Fruit fly (Drosophila melanogaster) whole organism, embryonic: Measurements from ENCODE around the gene CG43064.

Experiments
- Asciz ChIP-seq: fragments of 200-800 bp; sonication (Bioruptor generic); optimal IDR thresholded peaks from 2 replicates; lab custom pipeline; 2017; ENCODE audit warnings: missing biosample characterization, mild to moderate bottlenecking, missing genetic modification characterization, missing genetic modification reagents
- Atf-2 ChIP-seq: fragments of 200-800 bp; sonication (Bioruptor generic); optimal IDR thresholded peaks from 2 replicates; lab custom pipeline; 2016; ENCODE audit warnings: missing biosample characterization, missing genetic modification characterization
- BEAF-32 ChIP-seq: fragments of 200-800 bp; sonication (Bioruptor generic); optimal IDR thresholded peaks from 3 replicates; lab custom pipeline; 2017; ENCODE audit warnings: missing biosample characterization, missing genetic modification characterization, mild to moderate bottlenecking, moderate library complexity, missing genetic modification reagents
- CG10959 ChIP-seq: fragments of 200-800 bp; sonication (Bioruptor generic); IDR thresholded peaks from 2 replicates; pipeline ENCODE4 v1.3.6; 2022; ENCODE audit warnings: missing biosample characterization, missing genetic modification characterization
- CG11456 ChIP-seq: fragments of 200-800 bp; sonication (Bioruptor generic); IDR thresholded peaks from 3 replicates; pipeline ENCODE4 v1.3.6; 2022; ENCODE audit warnings: missing biosample characterization, missing genetic modification characterization
- CG12071 ChIP-seq: fragments of 200-800 bp; sonication (Bioruptor generic); optimal IDR thresholded peaks from 3 replicates; lab custom pipeline; 2018; ENCODE audit warnings: missing biosample characterization, mild to moderate bottlenecking, missing genetic modification characterization
- CG12391 ChIP-seq: fragments of 200-800 bp; sonication (Bioruptor generic); optimal IDR thresholded peaks from 3 replicates; lab custom pipeline; 2018; ENCODE audit warnings: missing biosample characterization, mild to moderate bottlenecking, missing genetic modification characterization, moderate library complexity
- CG12659 ChIP-seq: fragments of 200-800 bp; sonication (Bioruptor generic); optimal IDR thresholded peaks from 3 replicates; lab custom pipeline; 2017; ENCODE audit warnings: mild to moderate bottlenecking, missing biosample characterization, missing genetic modification reagents, missing genetic modification characterization
- CG13894 ChIP-seq: fragments of 200-800 bp; sonication (Bioruptor generic); optimal IDR thresholded peaks from 3 replicates; lab custom pipeline; 2018; ENCODE audit warnings: missing biosample characterization, mild to moderate bottlenecking, missing genetic modification characterization, moderate library complexity
- CG14441 ChIP-seq: fragments of 200-800 bp; sonication (Bioruptor generic); IDR thresholded peaks from 2 replicates; pipeline ENCODE4 v1.3.6; 2022; ENCODE audit warnings: missing biosample characterization, missing genetic modification characterization
- CG15601 ChIP-seq: fragments of 200-800 bp; sonication (Bioruptor generic); optimal IDR thresholded peaks from 3 replicates; lab custom pipeline; 2019; ENCODE audit warnings: missing biosample characterization, mild to moderate bottlenecking, missing genetic modification characterization, moderate library complexity
- CG16813 ChIP-seq: fragments of 200-800 bp; sonication (Bioruptor generic); IDR thresholded peaks from 3 replicates; pipeline ENCODE4 v1.3.6; 2022; ENCODE audit warnings: missing biosample characterization, missing genetic modification characterization; ENCODE audit not compliant: partially characterized antibody
- CG33213 ChIP-seq: fragments of 200-800 bp; sonication (Bioruptor generic); optimal IDR thresholded peaks from 3 replicates; lab custom pipeline; 2016; ENCODE audit warnings: missing biosample characterization, missing genetic modification characterization
- CG34376 ChIP-seq: fragments of 200-800 bp; sonication (Bioruptor generic); optimal IDR thresholded peaks from 2 replicates; lab custom pipeline; 2018; ENCODE audit warnings: missing biosample characterization, mild to moderate bottlenecking, missing genetic modification characterization
- CG3726 ChIP-seq: fragments of 200-800 bp; sonication (Bioruptor generic); IDR thresholded peaks from 3 replicates; pipeline ENCODE4, ENCODE4 v1.3.6; 2022; ENCODE audit warnings: missing biosample characterization, missing genetic modification characterization
- CG4404 ChIP-seq: fragments of 200-800 bp; sonication (Bioruptor generic); IDR thresholded peaks from 2 replicates; pipeline ENCODE4 v1.3.6; 2022; ENCODE audit warnings: missing biosample characterization, missing genetic modification characterization
- CG5953 ChIP-seq: fragments of 200-800 bp; sonication (Bioruptor generic); IDR thresholded peaks from 2 replicates; pipeline ENCODE4 v1.3.6; 2022; ENCODE audit warnings: missing biosample characterization, missing genetic modification characterization
- CG8388 ChIP-seq: fragments of 200-800 bp; sonication (Bioruptor generic); optimal IDR thresholded peaks from 2 replicates; lab custom pipeline; 2019; ENCODE audit warnings: missing biosample characterization, mild to moderate bottlenecking, missing genetic modification characterization, moderate library complexity
- CoRest ChIP-seq: fragments of 200-800 bp; sonication (Bioruptor generic); optimal IDR thresholded peaks from 3 replicates; lab custom pipeline; 2018; ENCODE audit warnings: missing biosample characterization, mild to moderate bottlenecking, missing genetic modification characterization, moderate library complexity
- Dref ChIP-seq: fragments of 200-800 bp; sonication (Bioruptor generic); IDR thresholded peaks from 2 replicates; pipeline ENCODE4 v1.3.6; 2022; ENCODE audit warnings: missing biosample characterization, missing genetic modification characterization
- Elba2 ChIP-seq: fragments of 200-800 bp; sonication (Bioruptor generic); optimal IDR thresholded peaks from 3 replicates; lab custom pipeline; 2016; ENCODE audit warnings: missing biosample characterization, missing genetic modification characterization
- HmgZ ChIP-seq: fragments of 200-800 bp; sonication (Bioruptor generic); optimal IDR thresholded peaks from 2 replicates; lab custom pipeline; 2018; ENCODE audit warnings: missing biosample characterization, mild to moderate bottlenecking, missing genetic modification characterization
- Hmr ChIP-seq: fragments of 200-800 bp; sonication (Bioruptor generic); optimal IDR thresholded peaks from 3 replicates; lab custom pipeline; 2017; ENCODE audit warnings: mild to moderate bottlenecking, missing biosample characterization, missing genetic modification reagents, missing genetic modification characterization
- Lim3 ChIP-seq: fragments of 200-800 bp; sonication (Bioruptor generic); IDR thresholded peaks from 2 replicates; pipeline ENCODE4 v1.3.6; 2022; ENCODE audit warnings: missing biosample characterization, missing genetic modification characterization
- MTF-1 ChIP-seq: fragments of 200-800 bp; sonication (Bioruptor generic); optimal IDR thresholded peaks from 2 replicates; lab custom pipeline; 2018; ENCODE audit warnings: missing biosample characterization, mild to moderate bottlenecking, missing genetic modification characterization, borderline replicate concordance
- NC2α ChIP-seq: fragments of 200-800 bp; sonication (Bioruptor generic); optimal IDR thresholded peaks from 2 replicates; lab custom pipeline; 2016; ENCODE audit warnings: missing biosample characterization, missing genetic modification characterization
- NC2β ChIP-seq: fragments of 200-800 bp; sonication (Bioruptor generic); optimal IDR thresholded peaks from 2 replicates; lab custom pipeline; 2016; ENCODE audit warnings: missing biosample characterization, missing genetic modification characterization
- Side ChIP-seq: fragments of 200-800 bp; sonication (Bioruptor generic); optimal IDR thresholded peaks from 2 replicates; lab custom pipeline; 2016; ENCODE audit warnings: missing biosample characterization, missing genetic modification characterization
- Trl ChIP-seq, 3 experiments: fragments of >200 bp in 2 of 3; fragments of 200-800 bp in 1 of 3; sonication (Bioruptor generic) in 1 of 3; optimal IDR thresholded peaks; 2 replicates in 1 of 3; 3 replicates in 2 of 3; lab custom pipeline; 2016 to 2017; ENCODE audit warnings: missing biosample characterization in 1 of 3, missing genetic modification characterization in 1 of 3
- Xbp1 ChIP-seq: fragments of 200-800 bp; sonication (Bioruptor generic); optimal IDR thresholded peaks from 3 replicates; lab custom pipeline; 2016; ENCODE audit warnings: missing biosample characterization, mild to moderate bottlenecking, missing genetic modification characterization
- al ChIP-seq: fragments of 200-800 bp; sonication (Bioruptor generic); IDR thresholded peaks from 2 replicates; pipeline ENCODE4 v1.3.6; 2022; ENCODE audit warnings: missing biosample characterization, missing genetic modification characterization
- ash1 ChIP-seq: fragments of 200-800 bp; sonication (Bioruptor generic); optimal IDR thresholded peaks from 2 replicates; lab custom pipeline; 2018; ENCODE audit warnings: missing biosample characterization, mild to moderate bottlenecking, missing genetic modification characterization
- chinmo ChIP-seq: fragments of 200-800 bp; sonication (Bioruptor generic); IDR thresholded peaks from 4 replicates; pipeline ENCODE4 v1.3.6; 2022; ENCODE audit warnings: missing biosample characterization, missing genetic modification characterization; ENCODE audit not compliant: partially characterized antibody
- dmrt99B ChIP-seq: fragments of 200-800 bp; sonication (Bioruptor generic); optimal IDR thresholded peaks from 2 replicates; lab custom pipeline; 2018; ENCODE audit warnings: missing biosample characterization, mild to moderate bottlenecking, missing genetic modification characterization, moderate library complexity
- eve ChIP-seq, 2 experiments: fragments of >200 bp; optimal IDR thresholded peaks; 2 replicates each; lab custom pipeline; 2017; ENCODE audit warnings: missing biosample characterization in 2 of 2, missing genetic modification characterization in 2 of 2
- exex ChIP-seq: fragments of 200-800 bp; sonication (Bioruptor generic); optimal IDR thresholded peaks from 4 replicates; lab custom pipeline; 2018; ENCODE audit warnings: missing biosample characterization, mild to moderate bottlenecking, missing genetic modification characterization, moderate library complexity
- klu ChIP-seq: fragments of 200-800 bp; sonication (Bioruptor generic); IDR thresholded peaks from 2 replicates; pipeline ENCODE4 v1.3.6; 2022; ENCODE audit warnings: missing biosample characterization, missing genetic modification characterization
- nau ChIP-seq: fragments of 200-800 bp; sonication (Bioruptor generic); optimal IDR thresholded peaks from 3 replicates; lab custom pipeline; 2017; ENCODE audit warnings: missing biosample characterization, mild to moderate bottlenecking, missing genetic modification characterization, missing genetic modification reagents
- odd ChIP-seq: fragments of 200-800 bp; sonication (Bioruptor generic); optimal IDR thresholded peaks from 2 replicates; lab custom pipeline; 2017; ENCODE audit warnings: missing biosample characterization, mild to moderate bottlenecking, missing genetic modification characterization
- otp ChIP-seq: fragments of 200-800 bp; sonication (Bioruptor generic); IDR thresholded peaks from 3 replicates; pipeline ENCODE4, ENCODE4 v1.3.6; 2022; ENCODE audit warnings: missing biosample characterization, missing genetic modification characterization
- phol ChIP-seq: fragments of 200-800 bp; sonication (Bioruptor generic); optimal IDR thresholded peaks from 3 replicates; lab custom pipeline; 2018; ENCODE audit warnings: missing biosample characterization, mild to moderate bottlenecking, missing genetic modification characterization, moderate library complexity
- salm ChIP-seq: fragments of 200-800 bp; sonication (Bioruptor generic); optimal IDR thresholded peaks from 2 replicates; lab custom pipeline; 2018; ENCODE audit warnings: missing biosample characterization, mild to moderate bottlenecking, missing genetic modification characterization
- shn ChIP-seq: fragments of 200-800 bp; sonication (Bioruptor generic); optimal IDR thresholded peaks from 3 replicates; lab custom pipeline; 2016; ENCODE audit warnings: missing biosample characterization, missing genetic modification characterization
- tio ChIP-seq: fragments of 200-800 bp; sonication (Bioruptor generic); optimal IDR thresholded peaks from 2 replicates; lab custom pipeline; 2017; ENCODE audit warnings: missing biosample characterization, missing genetic modification characterization, inconsistent platforms
- wdn ChIP-seq: fragments of 200-800 bp; sonication (Bioruptor generic); IDR thresholded peaks from 2 replicates; pipeline ENCODE4 v1.3.6; 2022; ENCODE audit warnings: missing biosample characterization, missing genetic modification characterization
- zen ChIP-seq: fragments of 200-800 bp; sonication (Bioruptor generic); optimal IDR thresholded peaks from 3 replicates; lab custom pipeline; 2018; ENCODE audit warnings: missing biosample characterization, mild to moderate bottlenecking, missing genetic modification characterization, moderate library complexity

CG43064 gene

DNA sequence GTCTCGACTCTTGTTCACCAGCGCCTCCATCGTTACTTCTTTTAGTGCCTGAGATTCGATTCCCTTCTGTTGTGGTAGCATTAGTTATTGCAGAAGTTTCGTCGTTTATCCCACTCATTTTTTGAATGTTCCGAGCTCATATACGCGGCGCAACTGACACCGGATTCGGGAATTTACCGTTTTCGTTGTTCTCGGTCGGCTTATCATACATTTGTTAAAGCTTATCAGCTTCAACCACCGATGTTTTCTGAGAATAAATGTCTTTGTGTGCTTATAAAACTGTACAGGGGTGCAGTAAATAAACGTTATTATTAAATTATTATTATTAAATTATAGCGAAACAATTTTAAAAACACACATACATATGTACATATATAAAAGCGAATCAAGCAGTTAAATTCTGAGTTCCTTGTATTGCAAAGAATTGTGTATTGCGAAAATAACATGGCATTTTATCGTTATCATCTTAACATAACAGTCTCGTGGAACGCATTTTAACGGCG lies at the start of gene CG43064 (continued):
- TF ChIP-seq CG34376 (GFP tag; lab: Kevin White, UChicago) = no peak
- TF ChIP-seq eve (GFP tag; optimal IDR thresholded peaks at IDR 0.05; lab: Kevin White, UChicago) = no peak

DNA sequence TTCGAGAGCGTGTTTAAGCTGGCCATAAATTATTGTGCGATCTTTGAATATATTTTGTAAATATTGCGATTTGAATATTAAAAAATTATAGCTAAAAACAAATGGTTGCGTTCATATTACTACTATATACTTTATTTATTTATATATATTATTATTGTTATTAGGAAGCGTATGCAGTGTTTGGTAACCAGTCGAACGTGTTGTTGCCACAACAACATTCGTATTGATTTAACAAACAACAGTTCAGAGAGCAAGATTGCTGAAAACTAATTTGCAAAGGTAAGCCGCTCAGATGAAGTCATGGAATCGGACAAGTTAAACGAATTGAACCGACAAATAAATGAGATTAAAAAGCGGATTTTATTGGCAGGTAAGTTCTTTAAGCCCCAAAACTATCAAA lies 44.6 kb upstream of the CG43064 start, which contains the start of gene CCDC151:
TSS of gene CCDC151 (plus strand) at position 301 of the 400 bp plus-strand sequence.
- TF ChIP-seq CG13894 (tag; lab: Kevin White, UChicago) (no peak), wdn (GFP tag; lab: Robert Waterston, UW) (no peak), Hmr (no peak), tio (no peak), CG12659 (GFP tag; lab: Kevin White, UChicago) (no peak), Asciz (no peak)
- TF ChIP-seq, all 482 proteins: peak for 0

DNA sequence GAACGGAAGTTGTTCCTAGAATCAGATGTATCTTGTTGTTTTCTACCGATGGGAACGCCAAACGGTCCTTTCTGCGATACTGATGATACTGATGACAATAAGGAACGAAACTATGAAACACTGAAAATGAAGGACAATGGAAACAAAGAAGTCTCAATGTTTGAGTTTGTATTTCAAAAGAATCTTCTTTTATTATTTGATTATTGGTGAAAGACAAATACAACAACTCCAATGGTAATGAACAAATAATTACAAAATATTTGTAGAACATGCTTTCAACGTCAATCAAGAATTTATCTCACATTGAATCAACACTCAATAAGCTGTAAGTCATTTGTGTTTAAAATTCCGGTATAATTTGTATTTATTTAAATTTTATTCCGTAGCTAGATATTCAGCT lies 42.3 kb upstream of the CG43064 start, which contains the start of gene Sprn:
TSS of gene Sprn (plus strand) at position 301 of the 400 bp plus-strand sequence.
- TF ChIP-seq CG10959 (GFP tag; lab: Robert Waterston, UW) (no peak), NC2α (no peak), shn (GFP tag; lab: Kevin White, UChicago) (no peak), zen (tag; lab: Kevin White, UChicago) (no peak), CG12071 (no peak), MTF-1 (GFP tag; lab: Kevin White, UChicago) (no peak), CG33213 (no peak), CoRest (tag; lab: Kevin White, UChicago) (no peak), Trl (optimal IDR thresholded peaks at IDR 0.05; lab: Kevin White, UChicago) (no peak), Trl (GFP tag; optimal IDR thresholded peaks at IDR 0.05; lab: Kevin White, UChicago) (no peak), CG15601 (tag; lab: Kevin White, UChicago) (no peak), NC2β (GFP tag; lab: Kevin White, UChicago) (no peak)

dm6 chr3L:11876036-11876435 lies 39.5 kb upstream of the CG43064 start:
- TF ChIP-seq ash1 (GFP tag; lab: Kevin White, UChicago) = no peak
- no peak for TF ChIP-seq otp (GFP tag; lab: Robert Waterston, UW)
- TF ChIP-seq exex (tag; lab: Kevin White, UChicago) = no peak
- TF ChIP-seq salm (tag; lab: Kevin White, UChicago) = no peak
- TF ChIP-seq Side (GFP tag; lab: Kevin White, UChicago) = no peak
- TF ChIP-seq HmgZ (tag; lab: Kevin White, UChicago) = no peak
- no peak for TF ChIP-seq Lim3 (GFP tag; lab: Robert Waterston, UW)
- TF ChIP-seq NC2β (GFP tag; lab: Kevin White, UChicago) = no peak
- TF ChIP-seq CG3726 (GFP tag; lab: Robert Waterston, UW) = no peak
- no peak for TF ChIP-seq Elba2 (GFP tag; lab: Kevin White, UChicago)
- TF ChIP-seq odd = no peak
- no peak for TF ChIP-seq CG4404
- TF ChIP-seq chinmo = no peak
- no peak for TF ChIP-seq CG5953
- no peak for TF ChIP-seq CG16813 (GFP tag; lab: Robert Waterston, UW)
- 0 out of 3 replicates have a peak, but pooled peaks have one; percentile 28 for TF ChIP-seq CG11456
- no peak for TF ChIP-seq phol (tag; lab: Kevin White, UChicago)
- TF ChIP-seq nau (GFP tag; lab: Kevin White, UChicago) = no peak
- no peak for TF ChIP-seq Atf-2
- no peak for TF ChIP-seq Xbp1 (GFP tag; lab: Kevin White, UChicago)
- no peak for TF ChIP-seq Dref
- TF ChIP-seq dmrt99B (tag; lab: Kevin White, UChicago) = no peak
- no peak for TF ChIP-seq BEAF-32 (GFP tag; lab: Kevin White, UChicago)
- TF ChIP-seq CG8388 (GFP tag; lab: Kevin White, UChicago) = peak; percentile 11
- no peak for TF ChIP-seq CG33213
- TF ChIP-seq CG14441 (GFP tag; lab: Robert Waterston, UW) = no peak
- no peak for TF ChIP-seq CG12391 (tag; lab: Kevin White, UChicago)
- no peak for TF ChIP-seq al (GFP tag; lab: Robert Waterston, UW)
- TF ChIP-seq klu (GFP tag; lab: Robert Waterston, UW) = no peak
